Worm (Caenorhabditis elegans) whole organism, young adult: Measurements from ENCODE around the gene fbxa-74.

Source experiments
- C17E4.6 ChIP-seq: fragments of 200-800 bp; sonication (Bioruptor generic); IDR thresholded peaks from 2 replicates; pipeline ENCODE4 v1.3.6; 2022; ENCODE audit warnings: missing genetic modification reagents, missing genetic modification characterization, missing compliant biosample characterization
- F10E7.11 ChIP-seq: sonication (generic microtip); optimal IDR thresholded peaks from 2 replicates; lab custom pipeline; 2017; ENCODE audit warnings: mild to moderate bottlenecking, missing genetic modification characterization, moderate library complexity, missing compliant biosample characterization
- F33H1.4 ChIP-seq: fragments of 200-800 bp; sonication (Bioruptor generic); IDR thresholded peaks from 2 replicates; pipeline ENCODE4 v1.3.6; 2022; ENCODE audit warnings: missing genetic modification reagents, missing genetic modification characterization, missing compliant biosample characterization
- F37B4.10 ChIP-seq: fragments of 200-800 bp; sonication (Bioruptor generic); IDR thresholded peaks from 2 replicates; pipeline ENCODE4 v1.3.6; 2022; ENCODE audit warnings: missing genetic modification characterization, missing compliant biosample characterization
- F39B2.1 ChIP-seq: fragments of 200-800 bp; sonication (Bioruptor generic); IDR thresholded peaks from 2 replicates; pipeline ENCODE4 v1.3.6; 2022; ENCODE audit warnings: missing genetic modification reagents, missing genetic modification characterization, missing compliant biosample characterization
- F49E8.2 ChIP-seq: sonication (generic microtip); optimal IDR thresholded peaks from 3 replicates; lab custom pipeline; 2017; ENCODE audit warnings: missing genetic modification characterization, mild to moderate bottlenecking, missing compliant biosample characterization, antibody characterized with exemption, moderate library complexity; ENCODE audit not compliant: insufficient read depth
- F57C9.4 ChIP-seq: sonication (generic microtip); optimal IDR thresholded peaks from 2 replicates; lab custom pipeline; 2017; ENCODE audit warnings: mild to moderate bottlenecking, missing genetic modification characterization, missing compliant biosample characterization
- Y56A3A.18 ChIP-seq: fragments of 200-800 bp; sonication (Bioruptor generic); IDR thresholded peaks from 2 replicates; pipeline ENCODE4 v1.3.6; 2022; ENCODE audit warnings: missing genetic modification reagents, missing genetic modification characterization, missing compliant biosample characterization
- Y95B8A.8 ChIP-seq: fragments of 200-800 bp; sonication (Bioruptor generic); IDR thresholded peaks from 2 replicates; pipeline ENCODE4 v1.3.6; 2022; ENCODE audit warnings: missing genetic modification reagents, missing genetic modification characterization, missing compliant biosample characterization
- ZK185.1 ChIP-seq: sonication (generic microtip); optimal IDR thresholded peaks from 2 replicates; lab custom pipeline; 2016; ENCODE audit warnings: mild to moderate bottlenecking, missing genetic modification characterization, missing compliant biosample characterization; ENCODE audit not compliant: poor library complexity, severe bottlenecking
- ama-1 ChIP-seq, 3 experiments: fragments of 150-350 bp in 1 of 3; sonication (generic microtip) in 2 of 3; optimal IDR thresholded peaks; 2 replicates each; lab custom pipeline; 2014 to 2018; ENCODE audit warnings: missing biosample characterization in 2 of 3, missing genetic modification characterization in 2 of 3, missing genetic modification reagents in 2 of 3
- atf-7 ChIP-seq: sonication (generic microtip); optimal IDR thresholded peaks from 2 replicates; lab custom pipeline; 2017; ENCODE audit warnings: mild to moderate bottlenecking, missing genetic modification characterization, missing compliant biosample characterization
- attf-5 ChIP-seq: fragments of 200-800 bp; sonication (Bioruptor generic); optimal IDR thresholded peaks from 2 replicates; lab custom pipeline; 2018; ENCODE audit warnings: mild to moderate bottlenecking, missing genetic modification characterization, missing compliant biosample characterization
- bed-2 ChIP-seq: fragments of 200-800 bp; sonication (Bioruptor generic); IDR thresholded peaks from 2 replicates; pipeline ENCODE4 v1.3.6; 2022; ENCODE audit warnings: missing genetic modification reagents, missing genetic modification characterization, missing compliant biosample characterization
- cebp-2 ChIP-seq: fragments of 200-800 bp; sonication (Bioruptor generic); IDR thresholded peaks from 2 replicates; pipeline ENCODE4 v1.3.6; 2022; ENCODE audit warnings: missing genetic modification characterization, missing compliant biosample characterization
- ceh-40 ChIP-seq: fragments of 200-800 bp; sonication (Bioruptor generic); IDR thresholded peaks from 2 replicates; pipeline ENCODE4 v1.3.6; 2022; ENCODE audit warnings: missing genetic modification characterization, missing compliant biosample characterization
- ceh-58 ChIP-seq: fragments of 200-800 bp; sonication (Bioruptor generic); IDR thresholded peaks from 2 replicates; pipeline ENCODE4 v1.3.6; 2022; ENCODE audit warnings: missing genetic modification characterization, missing compliant biosample characterization
- ceh-91 ChIP-seq: fragments of 200-800 bp; sonication (Bioruptor generic); IDR thresholded peaks from 2 replicates; pipeline ENCODE4 v1.3.6; 2022; ENCODE audit warnings: missing genetic modification reagents, missing genetic modification characterization, missing compliant biosample characterization
- die-1 ChIP-seq: sonication (generic microtip); optimal IDR thresholded peaks from 2 replicates; lab custom pipeline; 2016; ENCODE audit warnings: missing genotype, mild to moderate bottlenecking, missing genetic modification characterization, missing compliant biosample characterization
- dox-1 ChIP-seq: fragments of 200-800 bp; sonication (Bioruptor generic); IDR thresholded peaks from 2 replicates; pipeline ENCODE4 v1.3.6; 2022; ENCODE audit warnings: missing genetic modification reagents, missing genetic modification characterization, missing compliant biosample characterization
- dpl-1 ChIP-seq: fragments of 150-350 bp; optimal IDR thresholded peaks from 2 replicates; lab custom pipeline; 2014; ENCODE audit warnings: missing biosample characterization, missing genetic modification reagents, missing genetic modification characterization
- egl-44 ChIP-seq: fragments of 200-800 bp; sonication (Bioruptor generic); IDR thresholded peaks from 2 replicates; pipeline ENCODE4 v1.3.6; 2022; ENCODE audit warnings: missing genetic modification reagents, missing genetic modification characterization, missing compliant biosample characterization
- egrh-3 ChIP-seq: fragments of 200-800 bp; sonication (Bioruptor generic); IDR thresholded peaks from 2 replicates; pipeline ENCODE4 v1.3.6; 2022; ENCODE audit warnings: missing genetic modification reagents, missing genetic modification characterization, missing compliant biosample characterization
- gei-17 ChIP-seq: fragments of 200-800 bp; sonication (Bioruptor generic); optimal IDR thresholded peaks from 2 replicates; lab custom pipeline; 2018; ENCODE audit warnings: mild to moderate bottlenecking, missing genetic modification characterization, missing compliant biosample characterization
- hlh-26 ChIP-seq: fragments of 200-800 bp; sonication (Bioruptor generic); conservative IDR thresholded peaks from 2 replicates; pipeline ENCODE4 v1.3.6; 2022; ENCODE audit warnings: missing genetic modification reagents, missing genetic modification characterization, missing compliant biosample characterization
- hrde-1 ChIP-seq: sonication (generic microtip); optimal IDR thresholded peaks from 2 replicates; lab custom pipeline; 2016; ENCODE audit warnings: missing genetic modification characterization, mild to moderate bottlenecking, missing compliant biosample characterization, moderate library complexity, missing genotype, missing genetic modification reagents, borderline replicate concordance
- hsf-1 ChIP-seq: fragments of 200-800 bp; sonication (Bioruptor generic); IDR thresholded peaks from 2 replicates; pipeline ENCODE4 v1.3.6; 2022; ENCODE audit warnings: missing genetic modification reagents, missing genetic modification characterization, missing compliant biosample characterization
- lag-1 ChIP-seq: fragments of 200-800 bp; sonication (Bioruptor generic); IDR thresholded peaks from 2 replicates; pipeline ENCODE4 v1.3.6; 2022; ENCODE audit warnings: missing genetic modification reagents, missing genetic modification characterization, missing compliant biosample characterization
- let-526 ChIP-seq: fragments of 200-800 bp; sonication (Bioruptor generic); IDR thresholded peaks from 2 replicates; pipeline ENCODE4 v1.3.6; 2022; ENCODE audit warnings: missing genetic modification reagents, missing genetic modification characterization, missing compliant biosample characterization
- let-607 ChIP-seq, 2 experiments: fragments of 200-800 bp in 1 of 2; sonication (Bioruptor generic) in 1 of 2; sonication (generic microtip) in 1 of 2; optimal IDR thresholded peaks; 2 replicates each; lab custom pipeline; 2016 to 2018; ENCODE audit warnings: mild to moderate bottlenecking in 2 of 2, missing compliant biosample characterization in 2 of 2, missing genetic modification characterization in 2 of 2, moderate library complexity in 2 of 2, missing genotype in 1 of 2
- lin-35 ChIP-seq, 3 experiments: fragments of 150-350 bp in 2 of 3; sonication (generic microtip) in 1 of 3; optimal IDR thresholded peaks; 2 replicates each; lab custom pipeline; 2014 to 2018; ENCODE audit warnings: missing biosample characterization in 3 of 3, missing genetic modification characterization in 3 of 3, missing genetic modification reagents in 3 of 3
- lin-54 ChIP-seq: fragments of 200-800 bp; sonication (Bioruptor generic); optimal IDR thresholded peaks from 2 replicates; lab custom pipeline; 2018; ENCODE audit warnings: mild to moderate bottlenecking, missing genetic modification characterization, missing compliant biosample characterization
- madf-10 ChIP-seq: sonication (generic microtip); optimal IDR thresholded peaks from 2 replicates; lab custom pipeline; 2016; ENCODE audit warnings: mild to moderate bottlenecking, missing genetic modification characterization, missing compliant biosample characterization
- mcd-1 ChIP-seq: fragments of 200-800 bp; sonication (Bioruptor generic); IDR thresholded peaks from 2 replicates; pipeline ENCODE4 v1.3.6; 2022; ENCODE audit warnings: missing genetic modification reagents, missing genetic modification characterization, missing compliant biosample characterization
- nfya-2 ChIP-seq: fragments of 200-800 bp; sonication (Bioruptor generic); IDR thresholded peaks from 2 replicates; pipeline ENCODE4 v1.3.6; 2022; ENCODE audit warnings: missing genetic modification reagents, missing genetic modification characterization, missing compliant biosample characterization
- nfyb-1 ChIP-seq: fragments of 200-800 bp; sonication (Bioruptor generic); IDR thresholded peaks from 2 replicates; pipeline ENCODE4 v1.3.6; 2022; ENCODE audit warnings: missing genetic modification reagents, missing genetic modification characterization, missing compliant biosample characterization
- nhr-80 ChIP-seq: sonication (generic microtip); optimal IDR thresholded peaks from 2 replicates; lab custom pipeline; 2016; ENCODE audit warnings: missing genetic modification characterization, missing compliant biosample characterization
- pbrm-1 ChIP-seq: fragments of 200-800 bp; sonication (Bioruptor generic); IDR thresholded peaks from 2 replicates; pipeline ENCODE4 v1.3.6; 2022; ENCODE audit warnings: missing genetic modification reagents, missing genetic modification characterization, missing compliant biosample characterization
- rpc-1 ChIP-seq, 2 experiments: fragments of 150-350 bp in 1 of 2; sonication (generic microtip) in 1 of 2; optimal IDR thresholded peaks; 2 replicates each; lab custom pipeline; 2014 to 2018; ENCODE audit warnings: missing biosample characterization in 1 of 2, missing genetic modification characterization in 1 of 2, missing genetic modification reagents in 1 of 2, missing genotype in 1 of 2
- snpc-1.3 ChIP-seq: sonication (generic microtip); optimal IDR thresholded peaks from 2 replicates; lab custom pipeline; 2017; ENCODE audit warnings: missing genetic modification characterization, mild to moderate bottlenecking, missing compliant biosample characterization, antibody characterized with exemption, moderate library complexity, missing genotype, missing genetic modification reagents; ENCODE audit not compliant: insufficient read depth
- snpc-3.4 ChIP-seq: sonication (generic microtip); optimal IDR thresholded peaks from 2 replicates; lab custom pipeline; 2017; ENCODE audit warnings: missing genetic modification characterization, mild to moderate bottlenecking, missing compliant biosample characterization, antibody characterized with exemption, moderate library complexity, missing genotype, missing genetic modification reagents
- sptf-2 ChIP-seq: fragments of 200-800 bp; sonication (Bioruptor generic); optimal IDR thresholded peaks from 2 replicates; lab custom pipeline; 2018; ENCODE audit warnings: mild to moderate bottlenecking, missing genetic modification characterization, missing compliant biosample characterization
- tbp1 ChIP-seq: fragments of 200-800 bp; sonication (Bioruptor generic); optimal IDR thresholded peaks from 2 replicates; lab custom pipeline; 2018; ENCODE audit warnings: mild to moderate bottlenecking, missing genetic modification characterization, missing compliant biosample characterization
- unc-62 ChIP-seq: fragments of 150-350 bp; optimal IDR thresholded peaks from 2 replicates; lab custom pipeline; 2014; ENCODE audit warnings: missing biosample characterization, missing genetic modification reagents, missing genetic modification characterization
- zfh-2 ChIP-seq: fragments of 200-800 bp; sonication (Bioruptor generic); conservative IDR thresholded peaks from 2 replicates; pipeline ENCODE4 v1.3.6; 2022; ENCODE audit warnings: missing genetic modification reagents, missing genetic modification characterization, missing compliant biosample characterization
- zim-3 ChIP-seq: sonication (generic microtip); optimal IDR thresholded peaks from 2 replicates; lab custom pipeline; 2017; ENCODE audit warnings: mild to moderate bottlenecking, missing genetic modification characterization, moderate library complexity, missing compliant biosample characterization
- ztf-25 ChIP-seq: fragments of 200-800 bp; sonication (Bioruptor generic); IDR thresholded peaks from 2 replicates; pipeline ENCODE4 v1.3.6; 2022; ENCODE audit warnings: missing genetic modification reagents, missing genetic modification characterization, missing compliant biosample characterization
- ztf-28 ChIP-seq: fragments of 200-800 bp; sonication (Bioruptor generic); IDR thresholded peaks from 2 replicates; pipeline ENCODE4 v1.3.6; 2022; ENCODE audit warnings: missing genetic modification reagents, missing genetic modification characterization, missing compliant biosample characterization

Gene fbxa-74

DNA sequence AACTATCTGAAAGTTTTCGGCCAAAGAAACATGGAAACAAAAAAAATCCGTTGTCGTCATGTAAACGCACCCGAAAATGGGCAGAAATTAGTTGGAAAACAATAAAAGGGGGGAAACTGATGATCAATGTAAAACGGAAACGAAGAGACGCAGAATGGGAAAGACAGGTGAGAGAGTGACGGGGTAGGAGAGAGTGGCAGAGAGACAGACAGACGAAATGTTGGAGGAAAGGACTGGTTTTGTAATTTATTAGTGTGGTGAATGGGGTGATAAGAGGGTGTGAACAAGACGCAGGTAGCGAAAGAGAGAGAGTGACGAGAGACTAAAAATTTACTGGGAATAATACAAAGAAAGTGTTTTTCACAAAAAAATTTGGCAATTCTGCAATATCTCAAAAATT lies 17.8 kb downstream of the fbxa-74 start (continued):
- TF ChIP-seq ceh-58, result no peak
- TF ChIP-seq die-1 (tag; lab: Kevin White, UChicago), result no peak
- peak; percentile 32 for TF ChIP-seq unc-62 (GFP tag; lab: Kevin White, UChicago)
- peak; percentile 47 for TF ChIP-seq dox-1
- no peak for TF ChIP-seq Y56A3A.18 (GFP tag; lab: Robert Waterston, UW)
- TF ChIP-seq hsf-1 (GFP tag; lab: Robert Waterston, UW), result no peak
- TF ChIP-seq hlh-26, result no peak
- no peak for TF ChIP-seq snpc-1.3 (tag; lab: Kevin White, UChicago)
- peak; percentile 66 for TF ChIP-seq atf-7 (tag; lab: Kevin White, UChicago)
- no peak for TF ChIP-seq ztf-28 (GFP tag; lab: Robert Waterston, UW)
- no peak for TF ChIP-seq egl-44 (GFP tag; lab: Robert Waterston, UW)
- no peak for TF ChIP-seq ama-1 (optimal IDR thresholded peaks at IDR 0.05; lab: Kevin White, UChicago)
- no peak for TF ChIP-seq ama-1 (GFP tag; optimal IDR thresholded peaks at IDR 0.05; lab: Kevin White, UChicago)
- 0 out of 2 replicates have a peak, but pooled peaks have one; percentile 9 for TF ChIP-seq mcd-1 (GFP tag; lab: Robert Waterston, UW)
- TF ChIP-seq F37B4.10, result no peak
- TF ChIP-seq F49E8.2 (tag; lab: Kevin White, UChicago), result no peak
- peak; percentile 34 for TF ChIP-seq tbp1 (GFP tag; lab: Kevin White, UChicago)
- no peak for TF ChIP-seq hrde-1
- no peak for TF ChIP-seq lin-35 (GFP tag; optimal IDR thresholded peaks at IDR 0.05; lab: Kevin White, UChicago)
- no peak for TF ChIP-seq F39B2.1 (GFP tag; lab: Robert Waterston, UW)
- no peak for TF ChIP-seq zim-3 (tag; lab: Kevin White, UChicago)
- no peak for TF ChIP-seq ZK185.1 (tag; lab: Kevin White, UChicago)
- no peak for TF ChIP-seq gei-17 (GFP tag; lab: Kevin White, UChicago)
- TF ChIP-seq ztf-25 (GFP tag; lab: Robert Waterston, UW), result no peak
- TF ChIP-seq Y95B8A.8 (GFP tag; lab: Robert Waterston, UW), result no peak
- TF ChIP-seq snpc-3.4, result no peak
- TF ChIP-seq ceh-91 (GFP tag; lab: Robert Waterston, UW), result no peak
- peak; percentile 62; the same call in 1 of the 2 replicates for TF ChIP-seq nfyb-1 (GFP tag; lab: Robert Waterston, UW)
- no peak for TF ChIP-seq sptf-2 (GFP tag; lab: Kevin White, UChicago)
- peak; percentile 55; the same call in 1 of the 2 replicates for TF ChIP-seq pbrm-1 (GFP tag; lab: Robert Waterston, UW)
- peak; percentile 76 for TF ChIP-seq attf-5 (GFP tag; lab: Kevin White, UChicago)
- TF ChIP-seq nfya-2, result no peak
- no peak for TF ChIP-seq F10E7.11 (tag; lab: Kevin White, UChicago)
- TF ChIP-seq C17E4.6, result no peak
- TF ChIP-seq let-526 (GFP tag; lab: Robert Waterston, UW), result no peak
- TF ChIP-seq zfh-2 (GFP tag; lab: Robert Waterston, UW), result no peak
- no peak for TF ChIP-seq dpl-1 (GFP tag; lab: Kevin White, UChicago)
- TF ChIP-seq nhr-80 (tag; lab: Kevin White, UChicago), result peak; percentile 77
- no peak for TF ChIP-seq ceh-40 (GFP tag; lab: Robert Waterston, UW)
- no peak for TF ChIP-seq rpc-1 (optimal IDR thresholded peaks at IDR 0.05; lab: Kevin White, UChicago)
- no peak for TF ChIP-seq rpc-1 (tag; optimal IDR thresholded peaks at IDR 0.05; lab: Kevin White, UChicago)
- TF ChIP-seq bed-2 (GFP tag; lab: Robert Waterston, UW), result no peak
- TF ChIP-seq F33H1.4 (GFP tag; lab: Robert Waterston, UW), result no peak
- TF ChIP-seq let-607 (tag; optimal IDR thresholded peaks at IDR 0.05; lab: Kevin White, UChicago), result peak in 1 of 2 experiments; percentile 8
- 0 out of 2 replicates have a peak, but pooled peaks have one; percentile 22 for TF ChIP-seq cebp-2 (GFP tag; lab: Robert Waterston, UW)
- no peak for TF ChIP-seq lin-54 (GFP tag; lab: Kevin White, UChicago)
- TF ChIP-seq lag-1 (GFP tag; lab: Robert Waterston, UW), result no peak
- TF ChIP-seq egrh-3 (GFP tag; lab: Robert Waterston, UW), result peak; percentile 66
- no peak for TF ChIP-seq F57C9.4
- peak; percentile 10 for TF ChIP-seq madf-10 (tag; lab: Kevin White, UChicago)
